Worm (Caenorhabditis elegans): Measurements from ENCODE around the gene H08J19.1.

Gene H08J19.1

DNA sequence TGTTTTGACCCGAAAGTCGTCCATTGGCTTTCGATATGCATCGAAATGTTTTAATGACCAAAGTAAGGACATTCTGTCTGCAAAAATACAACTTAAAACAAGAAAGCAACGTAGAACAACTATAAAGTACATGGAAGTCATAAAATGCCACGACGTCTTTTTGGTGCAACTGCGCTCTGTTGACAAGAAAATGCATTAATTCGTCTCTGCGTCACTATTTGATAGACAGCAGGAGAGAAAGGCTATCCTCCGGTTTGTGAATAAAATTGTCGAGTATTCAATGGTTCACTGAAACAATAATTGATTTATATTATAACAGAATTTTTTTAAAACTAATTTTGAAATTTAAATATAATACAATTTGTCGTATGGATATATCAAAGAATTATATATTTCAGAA is 26.3 kb upstream of the H08J19.1 start, which contains the start of gene ergi-3 (continued):
- TF ChIP-seq isw-1 (GFP tag; IDR thresholded peaks at IDR 0.05) (no peak), dsc-1 (tag; optimal IDR thresholded peaks at IDR 0.05) (peak; percentile 46), jun-1 (tag; optimal IDR thresholded peaks at IDR 0.05) (peak; percentile 5), sox-4 (tag; optimal IDR thresholded peaks at IDR 0.05) (no peak), hlh-4 (tag; optimal IDR thresholded peaks at IDR 0.05) (no peak), ceh-88 (GFP tag; IDR thresholded peaks at IDR 0.05) (no peak), nhr-90 (tag; optimal IDR thresholded peaks at IDR 0.05; ENCODE audit: poor library complexity) (peak; percentile 23), nhr-237 (tag; optimal IDR thresholded peaks at IDR 0.05) (no peak)

ce11 chrX:15617168-15617567 is 25.6 kb upstream of the H08J19.1 start:
- TF ChIP-seq skn-1 (tag; optimal IDR thresholded peaks at IDR 0.05) (peak; percentile 58), nhr-71 (tag; optimal IDR thresholded peaks at IDR 0.05) (peak; percentile 49), snu-23 (GFP tag; optimal IDR thresholded peaks at IDR 0.05) (peak; percentile 16), lin-14 (GFP tag; optimal IDR thresholded peaks at IDR 0.05) (peak; percentile 64), unc-62 (GFP tag; optimal IDR thresholded peaks at IDR 0.05) (no peak), fkh-10 (GFP tag; optimal IDR thresholded peaks at IDR 0.05) (no peak), swsn-7 (tag; optimal IDR thresholded peaks at IDR 0.05) (peak; percentile 15), aha-1 (tag; optimal IDR thresholded peaks at IDR 0.05) (no peak), efl-1 (optimal IDR thresholded peaks at IDR 0.05) (peak in 1 of 2 experiments; percentile 21), efl-1 (GFP tag; optimal IDR thresholded peaks at IDR 0.05 in 1 of 2) (no peak), ets-5 (GFP tag; IDR thresholded peaks at IDR 0.05) (no peak), ztf-11 (tag; optimal IDR thresholded peaks at IDR 0.05) (no peak), lin-13 (GFP tag; optimal IDR thresholded peaks at IDR 0.05) (no peak), irx-1 (tag; optimal IDR thresholded peaks at IDR 0.05) (no peak), nhr-47 (tag; optimal IDR thresholded peaks at IDR 0.05) (peak; percentile 41), elt-2 (tag; optimal IDR thresholded peaks at IDR 0.05) (no peak), egl-13 (tag; optimal IDR thresholded peaks at IDR 0.05) (no peak), C04F5.9 (tag; optimal IDR thresholded peaks at IDR 0.05) (no peak), sup-37 (GFP tag; optimal IDR thresholded peaks at IDR 0.05) (no peak), ces-1 (GFP tag; optimal IDR thresholded peaks at IDR 0.05) (no peak), fkh-8 (tag; optimal IDR thresholded peaks at IDR 0.05) (peak; percentile 44), ceh-90 (tag; optimal IDR thresholded peaks at IDR 0.05) (no peak), ceh-8 (GFP tag; optimal IDR thresholded peaks at IDR 0.05) (no peak), dsc-1 (tag; optimal IDR thresholded peaks at IDR 0.05) (peak; percentile 41), mep-1 (tag; optimal IDR thresholded peaks at IDR 0.05) (peak; percentile 29), lsy-2 (tag; optimal IDR thresholded peaks at IDR 0.05) (peak in 1 of 2 experiments; percentile 36), unc-30 (tag; optimal IDR thresholded peaks at IDR 0.05) (no peak), ceh-82 (tag; optimal IDR thresholded peaks at IDR 0.05) (peak in 2 of 3 experiments; percentile 4 to 46)

- no peak for TF ChIP-seq vab-15 (tag; optimal IDR thresholded peaks at IDR 0.05)
- TF ChIP-seq skn-1 (tag; optimal IDR thresholded peaks at IDR 0.05), result no peak
- no peak for TF ChIP-seq ama-1 (optimal IDR thresholded peaks at IDR 0.05)
- no peak for TF ChIP-seq unc-30 (tag; optimal IDR thresholded peaks at IDR 0.05)
- TF ChIP-seq fkh-4 (tag; optimal IDR thresholded peaks at IDR 0.05; ENCODE audit: borderline replicate concordance), result no peak
- no peak for TF ChIP-seq unc-86 (tag; optimal IDR thresholded peaks at IDR 0.05)
- no peak for TF ChIP-seq egl-13 (tag; optimal IDR thresholded peaks at IDR 0.05)
- TF ChIP-seq nhr-19 (GFP tag; conservative IDR thresholded peaks at IDR 0.05), result peak; percentile 36
- TF ChIP-seq nhr-85 (tag), result peak; percentile 76
- peak; percentile 59 for TF ChIP-seq nhr-47 (tag; optimal IDR thresholded peaks at IDR 0.05)
- no peak for TF ChIP-seq unc-98 (GFP tag; IDR thresholded peaks at IDR 0.05)
- TF ChIP-seq F16B12.6 (tag; optimal IDR thresholded peaks at IDR 0.05), result no peak
- peak; percentile 1 for TF ChIP-seq lir-3 (tag; optimal IDR thresholded peaks at IDR 0.05; ENCODE audit: poor library complexity)
- TF ChIP-seq lin-35 (GFP tag; optimal IDR thresholded peaks at IDR 0.05), result peak in 1 of 2 experiments; percentile 27
- no peak for TF ChIP-seq ztf-11 (tag; optimal IDR thresholded peaks at IDR 0.05)
- TF ChIP-seq nhr-90 (tag; optimal IDR thresholded peaks at IDR 0.05; ENCODE audit: poor library complexity), result peak; percentile 28
- no peak for TF ChIP-seq ceh-90 (tag; optimal IDR thresholded peaks at IDR 0.05)
- no peak for TF ChIP-seq elt-3 (tag; optimal IDR thresholded peaks at IDR 0.05)
- TF ChIP-seq swsn-7 (tag; optimal IDR thresholded peaks at IDR 0.05), result peak; percentile 11
- no peak for TF ChIP-seq unc-130 (tag; optimal IDR thresholded peaks at IDR 0.05)
- no peak for TF ChIP-seq snpc-4 (tag; optimal IDR thresholded peaks at IDR 0.05)
- TF ChIP-seq nhr-12 (tag; optimal IDR thresholded peaks at IDR 0.05), result no peak
- TF ChIP-seq ceh-63 (GFP tag; optimal IDR thresholded peaks at IDR 0.05), result no peak
- no peak for TF ChIP-seq nhr-77 (tag; optimal IDR thresholded peaks at IDR 0.05)
- no peak for TF ChIP-seq ets-5 (GFP tag; IDR thresholded peaks at IDR 0.05)
Observed at ce11 chrX:15619273-15619672, 23.5 kb upstream of the H08J19.1 start.
